Fruit fly (Drosophila melanogaster) whole organism: ENCODE results near the gene Gyf.

ENCODE experiments used
- CG8478 ChIP-seq: fragments of >200 bp; optimal IDR thresholded peaks from 2 replicates; lab custom pipeline; 2018; ENCODE audit warnings: inconsistent platforms
- Dll ChIP-seq: fragments of >200 bp; optimal IDR thresholded peaks from 2 replicates; lab custom pipeline; 2017
- EcR ChIP-seq, 2 experiments: fragments of >200 bp; optimal IDR thresholded peaks; 2 replicates each; lab custom pipeline; 2017; ENCODE audit warnings: missing biosample characterization in 2 of 2, missing genetic modification characterization in 2 of 2, missing genetic modification reagents in 2 of 2
- pan ChIP-seq: fragments of >200 bp; optimal IDR thresholded peaks from 2 replicates; lab custom pipeline; 2017
- psq ChIP-seq: fragments of >200 bp; optimal IDR thresholded peaks from 2 replicates; lab custom pipeline; 2017
- usp ChIP-seq: fragments of >200 bp; optimal IDR thresholded peaks from 2 replicates; lab custom pipeline; 2017; ENCODE audit warnings: missing biosample characterization, missing genetic modification characterization, mixed read lengths

Gene Gyf

DNA sequence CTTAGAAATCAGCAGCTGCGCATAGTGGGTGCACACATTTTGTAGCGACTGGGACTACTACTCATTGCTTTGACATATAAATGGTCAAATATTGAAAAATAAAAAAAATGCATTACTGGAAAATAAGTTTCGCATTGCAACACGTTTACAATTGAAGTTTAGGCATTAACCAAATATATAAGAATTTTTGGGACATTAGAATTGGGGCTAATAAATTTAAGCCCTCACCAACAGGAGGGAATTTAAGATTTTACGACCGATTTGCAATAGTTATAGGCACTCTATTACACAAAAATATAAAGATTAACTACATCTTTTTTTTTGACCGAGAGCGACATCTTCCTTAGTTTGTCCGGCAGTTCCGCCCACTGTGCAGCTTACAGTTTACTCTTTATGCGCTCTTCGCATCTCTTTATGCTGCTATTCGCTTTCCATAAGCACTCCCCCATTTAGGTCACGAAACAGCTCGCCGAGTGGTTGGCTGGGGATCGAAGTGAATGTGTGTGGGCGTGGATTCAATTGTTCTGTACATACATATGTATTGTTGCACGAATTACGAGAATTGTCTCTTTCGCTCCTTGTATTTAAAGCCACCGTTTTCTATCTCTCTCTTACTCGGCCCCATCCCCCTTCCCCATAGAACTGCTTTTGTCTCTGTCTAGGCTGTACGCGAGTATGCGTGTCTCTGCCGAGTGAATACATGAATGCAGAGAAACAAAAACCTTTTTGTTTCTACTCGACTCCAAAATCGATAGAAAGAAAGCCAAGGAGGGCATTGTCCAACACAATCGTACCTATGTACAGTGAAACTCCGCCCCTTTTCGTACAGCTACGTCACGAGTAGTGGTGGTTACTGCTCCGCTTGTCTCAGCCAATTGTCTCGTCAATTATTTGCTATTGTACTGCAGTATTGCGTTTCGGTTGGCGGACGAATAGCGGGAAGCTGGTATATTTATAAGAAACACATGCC lies 59.1 kb downstream of the Gyf start:
- TF ChIP-seq usp (GFP tag; lab: Kevin White, UChicago) (no peak), CG8478 (lab: Kevin White, UChicago) (peak; percentile 28), pan (lab: Kevin White, UChicago) (no peak)

DNA sequence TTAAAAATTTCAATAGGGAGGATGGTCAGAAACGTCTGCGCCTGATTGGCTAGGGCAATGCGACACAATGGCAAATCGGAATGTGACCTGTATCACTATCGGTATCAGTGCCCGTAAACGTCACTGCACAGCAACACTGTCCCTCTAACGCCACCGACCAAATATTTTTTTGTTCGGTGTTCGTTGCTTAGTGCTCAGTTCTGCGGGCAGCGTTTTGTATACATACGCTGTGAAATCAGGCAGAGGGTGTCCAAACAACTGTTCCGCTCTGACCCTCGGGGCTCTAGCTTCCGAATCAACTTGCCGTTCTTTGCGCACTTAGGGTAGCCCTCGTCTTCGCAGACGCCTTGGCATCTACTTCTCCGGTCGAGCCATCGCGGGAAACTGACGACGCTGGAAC lies 59.9 kb downstream of the Gyf start:
- TF ChIP-seq CG8478 (lab: Kevin White, UChicago) (no peak), Dll (lab: Kevin White, UChicago) (no peak), usp (GFP tag; lab: Kevin White, UChicago) (no peak), pan (lab: Kevin White, UChicago) (no peak), EcR (GFP tag; optimal IDR thresholded peaks at IDR 0.05; lab: Kevin White, UChicago) (no peak), psq (no peak)
